Fruit fly (Drosophila melanogaster) whole organism, embryonic: ENCODE results near the gene CG31687.
A peak's percentile ranks its signal among the peaks of the same experiment; 100 is the strongest.

ENCODE experiments used
- ATbp ChIP-seq: fragments of 200-800 bp; sonication (Bioruptor generic); optimal IDR thresholded peaks from 2 replicates; lab custom pipeline; 2017; ENCODE audit warnings: missing biosample characterization, mild to moderate bottlenecking, missing genetic modification characterization, missing genetic modification reagents
- Bgb ChIP-seq: fragments of 200-800 bp; sonication (Bioruptor generic); IDR thresholded peaks from 2 replicates; pipeline ENCODE4 v1.3.6; 2022; ENCODE audit warnings: missing biosample characterization, missing genetic modification characterization; ENCODE audit not compliant: partially characterized antibody
- CG10267 ChIP-seq: fragments of 200-800 bp; sonication (Bioruptor generic); optimal IDR thresholded peaks from 2 replicates; lab custom pipeline; 2018; ENCODE audit warnings: missing biosample characterization, mild to moderate bottlenecking, missing genetic modification characterization, moderate library complexity
- CG10979 ChIP-seq: fragments of 200-800 bp; sonication (Bioruptor generic); optimal IDR thresholded peaks from 2 replicates; lab custom pipeline; 2018; ENCODE audit warnings: missing biosample characterization, mild to moderate bottlenecking, missing genetic modification characterization, moderate library complexity
- CG12391 ChIP-seq: fragments of 200-800 bp; sonication (Bioruptor generic); optimal IDR thresholded peaks from 3 replicates; lab custom pipeline; 2018; ENCODE audit warnings: missing biosample characterization, mild to moderate bottlenecking, missing genetic modification characterization, moderate library complexity
- CG12942 ChIP-seq: fragments of 200-800 bp; sonication (Bioruptor generic); optimal IDR thresholded peaks from 3 replicates; lab custom pipeline; 2016; ENCODE audit warnings: missing biosample characterization, missing genetic modification characterization
- CG13296 ChIP-seq: fragments of 200-800 bp; sonication (Bioruptor generic); optimal IDR thresholded peaks from 3 replicates; lab custom pipeline; 2018; ENCODE audit warnings: missing biosample characterization, mild to moderate bottlenecking, missing genetic modification characterization
- CG14441 ChIP-seq: fragments of 200-800 bp; sonication (Bioruptor generic); IDR thresholded peaks from 2 replicates; pipeline ENCODE4 v1.3.6; 2022; ENCODE audit warnings: missing biosample characterization, missing genetic modification characterization
- CG17359 ChIP-seq: fragments of 200-800 bp; sonication (Bioruptor generic); optimal IDR thresholded peaks from 3 replicates; lab custom pipeline; 2018; ENCODE audit warnings: missing biosample characterization, mild to moderate bottlenecking, missing genetic modification characterization, moderate library complexity
- CG1792 ChIP-seq: fragments of 200-800 bp; sonication (Bioruptor generic); optimal IDR thresholded peaks from 2 replicates; lab custom pipeline; 2016; ENCODE audit warnings: missing biosample characterization, missing genetic modification characterization
- CG1832 ChIP-seq: fragments of 200-800 bp; sonication (Bioruptor generic); optimal IDR thresholded peaks from 2 replicates; lab custom pipeline; 2017; ENCODE audit warnings: missing biosample characterization, mild to moderate bottlenecking, missing genetic modification characterization, inconsistent platforms
- CG2712 ChIP-seq: fragments of 200-800 bp; optimal IDR thresholded peaks from 3 replicates; lab custom pipeline; 2019; ENCODE audit warnings: missing biosample characterization, mild to moderate bottlenecking, missing genetic modification characterization, moderate library complexity
- CG32772 ChIP-seq: fragments of 200-800 bp; sonication (Bioruptor generic); IDR thresholded peaks from 2 replicates; pipeline ENCODE4 v1.3.6; 2022; ENCODE audit warnings: missing biosample characterization, missing genetic modification characterization
- CG4820 ChIP-seq: fragments of 200-800 bp; sonication (Bioruptor generic); optimal IDR thresholded peaks from 3 replicates; lab custom pipeline; 2016; ENCODE audit warnings: missing biosample characterization, missing genetic modification characterization
- CG6791 ChIP-seq: fragments of 200-800 bp; sonication (Bioruptor generic); IDR thresholded peaks from 3 replicates; pipeline ENCODE4 v1.3.6; 2022; ENCODE audit warnings: missing biosample characterization, missing genetic modification characterization; ENCODE audit not compliant: partially characterized antibody
- CG7372 ChIP-seq: fragments of 200-800 bp; sonication (Bioruptor generic); IDR thresholded peaks from 2 replicates; pipeline ENCODE4 v1.3.6; 2022; ENCODE audit warnings: missing biosample characterization, missing genetic modification characterization
- CG7556 ChIP-seq: fragments of 200-800 bp; sonication (Bioruptor generic); optimal IDR thresholded peaks from 2 replicates; lab custom pipeline; 2017; ENCODE audit warnings: missing biosample characterization, mild to moderate bottlenecking, missing genetic modification characterization
- CG7839 ChIP-seq: fragments of 200-800 bp; sonication (Bioruptor generic); optimal IDR thresholded peaks from 3 replicates; lab custom pipeline; 2018; ENCODE audit warnings: missing biosample characterization, mild to moderate bottlenecking, missing genetic modification characterization, moderate library complexity
- CrebB ChIP-seq: fragments of 200-800 bp; sonication (Bioruptor generic); optimal IDR thresholded peaks from 3 replicates; lab custom pipeline; 2018; ENCODE audit warnings: missing biosample characterization, mild to moderate bottlenecking, missing genetic modification characterization
- D19A ChIP-seq: fragments of 200-800 bp; optimal IDR thresholded peaks from 3 replicates; lab custom pipeline; 2019; ENCODE audit warnings: missing biosample characterization, mild to moderate bottlenecking, missing genetic modification characterization, moderate library complexity
- Drgx ChIP-seq: fragments of 200-800 bp; sonication (Bioruptor generic); IDR thresholded peaks from 2 replicates; pipeline ENCODE4 v1.3.6; 2022; ENCODE audit warnings: missing biosample characterization, missing genetic modification characterization
- E2f1 ChIP-seq: fragments of 200-800 bp; sonication (Bioruptor generic); IDR thresholded peaks from 2 replicates; pipeline ENCODE4 v1.3.6; 2022; ENCODE audit warnings: missing biosample characterization, missing genetic modification characterization
- Hr51 ChIP-seq, 2 experiments: fragments of 200-800 bp; sonication (Bioruptor generic); optimal IDR thresholded peaks; 2 replicates in 1 of 2; 3 replicates in 1 of 2; lab custom pipeline; 2016 to 2018; ENCODE audit warnings: missing biosample characterization in 2 of 2, missing genetic modification characterization in 2 of 2, mild to moderate bottlenecking in 1 of 2, moderate library complexity in 1 of 2
- MTF-1 ChIP-seq: fragments of 200-800 bp; sonication (Bioruptor generic); optimal IDR thresholded peaks from 2 replicates; lab custom pipeline; 2018; ENCODE audit warnings: missing biosample characterization, mild to moderate bottlenecking, missing genetic modification characterization, borderline replicate concordance
- NFAT ChIP-seq: fragments of 200-800 bp; sonication (Bioruptor generic); IDR thresholded peaks from 2 replicates; pipeline ENCODE4 v1.3.6; 2022; ENCODE audit warnings: missing biosample characterization, missing genetic modification characterization
- Nf-YA ChIP-seq: fragments of 200-800 bp; sonication (Bioruptor generic); IDR thresholded peaks from 2 replicates; pipeline ENCODE4 v1.3.6; 2022; ENCODE audit warnings: missing biosample characterization, missing genetic modification characterization
- Nf-YC ChIP-seq: fragments of 200-800 bp; optimal IDR thresholded peaks from 3 replicates; lab custom pipeline; 2019; ENCODE audit warnings: missing biosample characterization, mild to moderate bottlenecking, missing genetic modification characterization, moderate library complexity
- Ptx1 ChIP-seq: fragments of 200-800 bp; sonication (Bioruptor generic); IDR thresholded peaks from 2 replicates; pipeline ENCODE4 v1.3.6; 2022; ENCODE audit warnings: missing biosample characterization, missing genetic modification characterization
- Sox100B ChIP-seq: fragments of 200-800 bp; sonication (Bioruptor generic); optimal IDR thresholded peaks from 3 replicates; lab custom pipeline; 2018; ENCODE audit warnings: missing biosample characterization, mild to moderate bottlenecking, missing genetic modification characterization
- Sox102F ChIP-seq: fragments of 200-800 bp; sonication (Bioruptor generic); optimal IDR thresholded peaks from 2 replicates; lab custom pipeline; 2018; ENCODE audit warnings: missing biosample characterization, mild to moderate bottlenecking, missing genetic modification characterization, moderate library complexity
- Vsx1 ChIP-seq: fragments of 200-800 bp; sonication (Bioruptor generic); optimal IDR thresholded peaks from 2 replicates; lab custom pipeline; 2017; ENCODE audit warnings: missing biosample characterization, mild to moderate bottlenecking, missing genetic modification characterization, missing genetic modification reagents
- az2 ChIP-seq: fragments of 200-800 bp; sonication (Bioruptor generic); optimal IDR thresholded peaks from 3 replicates; lab custom pipeline; 2016; ENCODE audit warnings: missing biosample characterization, missing genetic modification characterization
- bab2 ChIP-seq: fragments of 200-800 bp; sonication (Bioruptor generic); optimal IDR thresholded peaks from 2 replicates; lab custom pipeline; 2016; ENCODE audit warnings: missing biosample characterization, missing genetic modification characterization
- br ChIP-seq: fragments of >200 bp; optimal IDR thresholded peaks from 2 replicates; lab custom pipeline; 2017
- bsh ChIP-seq, 2 experiments: fragments of 200-800 bp; sonication (Bioruptor generic); optimal IDR thresholded peaks; 2 replicates each; lab custom pipeline; 2017 to 2018; ENCODE audit warnings: mild to moderate bottlenecking in 2 of 2, missing biosample characterization in 2 of 2, missing genetic modification characterization in 2 of 2, moderate library complexity in 1 of 2
- cg ChIP-seq: fragments of 200-800 bp; sonication (Bioruptor generic); optimal IDR thresholded peaks from 3 replicates; lab custom pipeline; 2019; ENCODE audit warnings: missing biosample characterization, mild to moderate bottlenecking, missing genetic modification characterization, moderate library complexity
- chm ChIP-seq: fragments of 200-800 bp; sonication (Bioruptor generic); IDR thresholded peaks from 2 replicates; pipeline ENCODE4 v1.3.6; 2022; ENCODE audit warnings: missing biosample characterization, missing genetic modification characterization
- crol ChIP-seq: fragments of 200-800 bp; sonication (Bioruptor generic); IDR thresholded peaks from 2 replicates; pipeline ENCODE4 v1.3.6; 2022; ENCODE audit warnings: missing biosample characterization, missing genetic modification characterization
- grau ChIP-seq: fragments of 200-800 bp; optimal IDR thresholded peaks from 3 replicates; lab custom pipeline; 2019; ENCODE audit warnings: missing biosample characterization, mild to moderate bottlenecking, missing genetic modification characterization, moderate library complexity
- lab ChIP-seq: fragments of 200-800 bp; sonication (Bioruptor generic); optimal IDR thresholded peaks from 3 replicates; lab custom pipeline; 2017; ENCODE audit warnings: missing biosample characterization, missing genetic modification characterization, mild to moderate bottlenecking, moderate library complexity, missing genetic modification reagents
- lilli ChIP-seq: fragments of 200-800 bp; sonication (Bioruptor generic); optimal IDR thresholded peaks from 3 replicates; lab custom pipeline; 2016; ENCODE audit warnings: missing biosample characterization, missing genetic modification characterization
- lola ChIP-seq, 3 experiments: fragments of >200 bp in 2 of 3; fragments of 200-800 bp in 1 of 3; sonication (Bioruptor generic) in 1 of 3; optimal IDR thresholded peaks; 2 replicates each; lab custom pipeline; 2017 to 2019; ENCODE audit warnings: missing biosample characterization in 3 of 3, missing genetic modification characterization in 3 of 3, mild to moderate bottlenecking in 1 of 3, moderate library complexity in 1 of 3
- phol ChIP-seq: fragments of 200-800 bp; sonication (Bioruptor generic); optimal IDR thresholded peaks from 3 replicates; lab custom pipeline; 2018; ENCODE audit warnings: missing biosample characterization, mild to moderate bottlenecking, missing genetic modification characterization, moderate library complexity
- prd ChIP-seq, 3 experiments: fragments of >200 bp in 2 of 3; fragments of 200-800 bp in 1 of 3; sonication (Bioruptor generic) in 1 of 3; optimal IDR thresholded peaks in 2 of 3; IDR thresholded peaks in 1 of 3; 2 replicates in 2 of 3; 3 replicates in 1 of 3; pipeline versions ENCODE4 v1.3.6 to Lab custom; 2017 to 2022; ENCODE audit warnings: missing biosample characterization in 1 of 3, missing genetic modification characterization in 1 of 3
- ranshi ChIP-seq: fragments of 200-800 bp; sonication (Bioruptor generic); IDR thresholded peaks from 2 replicates; pipeline ENCODE4 v1.3.6; 2022; ENCODE audit warnings: missing biosample characterization, missing genetic modification characterization
- sisA ChIP-seq: fragments of 200-800 bp; sonication (Bioruptor generic); IDR thresholded peaks from 2 replicates; pipeline ENCODE4 v1.3.6; 2022; ENCODE audit warnings: missing biosample characterization, missing genetic modification characterization
- sr ChIP-seq: fragments of 200-800 bp; sonication (Bioruptor generic); IDR thresholded peaks from 3 replicates; pipeline ENCODE4 v1.3.6; 2022; ENCODE audit warnings: missing biosample characterization, missing genetic modification characterization
- twi ChIP-seq: fragments of 200-800 bp; optimal IDR thresholded peaks from 2 replicates; lab custom pipeline; 2019; ENCODE audit warnings: missing biosample characterization, mild to moderate bottlenecking, missing genetic modification characterization, moderate library complexity
- unpg ChIP-seq: fragments of 200-800 bp; sonication (Bioruptor generic); optimal IDR thresholded peaks from 3 replicates; lab custom pipeline; 2018; ENCODE audit warnings: missing biosample characterization, mild to moderate bottlenecking, missing genetic modification characterization, moderate library complexity

The CG31687 gene

dm6 chr2L:20478549-20479238 is 28.7 kb downstream of the CG31687 start (continued):
- TF ChIP-seq crol, result peak; percentile 76
- TF ChIP-seq CG7839 (tag; lab: Kevin White, UChicago), result peak; percentile 37
- no peak for TF ChIP-seq NFAT
- peak; percentile 23 for TF ChIP-seq ATbp (GFP tag; lab: Kevin White, UChicago)
- peak; percentile 21 for TF ChIP-seq CG7556 (GFP tag; lab: Kevin White, UChicago)
- TF ChIP-seq ranshi (GFP tag; lab: Robert Waterston, UW), result no peak
- TF ChIP-seq Drgx (GFP tag; lab: Robert Waterston, UW), result peak; percentile 35; the same call in 1 of the 2 replicates
- no peak for TF ChIP-seq prd (optimal IDR thresholded peaks at IDR 0.05; lab: Kevin White, UChicago)
- peak; percentile 21; the same call in 1 of the 3 replicates for TF ChIP-seq prd (GFP tag; IDR thresholded peaks at IDR 0.05; lab: Robert Waterston, UW)
- peak; percentile 6 for TF ChIP-seq az2 (GFP tag; lab: Kevin White, UChicago)
- TF ChIP-seq CG10979, result peak; percentile 47
- peak; percentile 43 for TF ChIP-seq phol (tag; lab: Kevin White, UChicago)
- no peak for TF ChIP-seq lilli (GFP tag; lab: Kevin White, UChicago)
- peak; percentile 24 for TF ChIP-seq grau
- TF ChIP-seq MTF-1 (GFP tag; lab: Kevin White, UChicago), result peak; percentile 70
- TF ChIP-seq lab (GFP tag; lab: Kevin White, UChicago), result peak; percentile 13
- peak; percentile 73 for TF ChIP-seq D19A (tag; lab: Kevin White, UChicago)
- no peak for TF ChIP-seq CG1792 (GFP tag; lab: Kevin White, UChicago)
- TF ChIP-seq cg (GFP tag; lab: Kevin White, UChicago), result peak; percentile 66
- peak in 1 of 3 experiments; percentile 36 for TF ChIP-seq lola (GFP tag; optimal IDR thresholded peaks at IDR 0.05; lab: Kevin White, UChicago)
- no peak for TF ChIP-seq CG1832 (GFP tag; lab: Kevin White, UChicago)
- TF ChIP-seq CG17359 (tag; lab: Kevin White, UChicago), result peak; percentile 21
- 0 out of 2 replicates have a peak, but pooled peaks have one; percentile 9 for TF ChIP-seq CG32772 (GFP tag; lab: Robert Waterston, UW)
- TF ChIP-seq CG10267, result peak; percentile 24
- no peak for TF ChIP-seq twi (tag; lab: Kevin White, UChicago)
- peak; percentile 57; the same call in 1 of the 2 replicates for TF ChIP-seq chm
- TF ChIP-seq Sox102F (GFP tag; lab: Kevin White, UChicago), result peak; percentile 57
- TF ChIP-seq CG4820 (GFP tag; lab: Kevin White, UChicago), result peak; percentile 25
- 0 out of 3 replicates have a peak, but pooled peaks have one; percentile 52 for TF ChIP-seq sr
- TF ChIP-seq CG2712, result peak; percentile 48
- TF ChIP-seq CrebB, result no peak
- TF ChIP-seq CG7372 (GFP tag; lab: Robert Waterston, UW), result no peak
- TF ChIP-seq Vsx1, result no peak
- no peak for TF ChIP-seq CG6791 (GFP tag; lab: Robert Waterston, UW)
- TF ChIP-seq Bgb (GFP tag; lab: Robert Waterston, UW), result peak; percentile 8; the same call in 1 of the 2 replicates
- peak; percentile 45 for TF ChIP-seq CG12391
- TF ChIP-seq Hr51 (GFP tag; optimal IDR thresholded peaks at IDR 0.05; lab: Kevin White, UChicago), result peak in 1 of 2 experiments; percentile 51
- no peak for TF ChIP-seq br (lab: Kevin White, UChicago)
- TF ChIP-seq Sox100B, result peak; percentile 12

- peak; percentile 38; the same call in 1 of the 2 replicates for TF ChIP-seq sisA (GFP tag; lab: Robert Waterston, UW)
- TF ChIP-seq bab2 (GFP tag; lab: Kevin White, UChicago), result no peak
- TF ChIP-seq unpg, result peak; percentile 1
- TF ChIP-seq bsh (GFP tag; optimal IDR thresholded peaks at IDR 0.05; lab: Kevin White, UChicago), result peak in 1 of 2 experiments; percentile 3
- 0 out of 2 replicates have a peak, but pooled peaks have one; percentile 28 for TF ChIP-seq Ptx1 (GFP tag; lab: Robert Waterston, UW)
- TF ChIP-seq CG13296 (GFP tag; lab: Kevin White, UChicago), result no peak
- no peak for TF ChIP-seq Nf-YC
- TF ChIP-seq E2f1 (GFP tag; lab: Robert Waterston, UW), result 0 out of 2 replicates have a peak, but pooled peaks have one; percentile 8
- 0 out of 2 replicates have a peak, but pooled peaks have one; percentile 29 for TF ChIP-seq CG14441 (GFP tag; lab: Robert Waterston, UW)
- TF ChIP-seq CG12942 (GFP tag; lab: Kevin White, UChicago), result no peak
- no peak for TF ChIP-seq prd (optimal IDR thresholded peaks at IDR 0.05; lab: Kevin White, UChicago)
- TF ChIP-seq prd (GFP tag; IDR thresholded peaks at IDR 0.05; lab: Robert Waterston, UW), result peak; percentile 45; the same call in 1 of the 3 replicates
- TF ChIP-seq Nf-YA (GFP tag; lab: Robert Waterston, UW), result no peak
These were observed 29.7 kb downstream of the CG31687 start for dm6 chr2L:20479694-20480093.
